Fruit fly (Drosophila melanogaster): Measurements from ENCODE around the gene CG6576.

CG6576 gene

DNA sequence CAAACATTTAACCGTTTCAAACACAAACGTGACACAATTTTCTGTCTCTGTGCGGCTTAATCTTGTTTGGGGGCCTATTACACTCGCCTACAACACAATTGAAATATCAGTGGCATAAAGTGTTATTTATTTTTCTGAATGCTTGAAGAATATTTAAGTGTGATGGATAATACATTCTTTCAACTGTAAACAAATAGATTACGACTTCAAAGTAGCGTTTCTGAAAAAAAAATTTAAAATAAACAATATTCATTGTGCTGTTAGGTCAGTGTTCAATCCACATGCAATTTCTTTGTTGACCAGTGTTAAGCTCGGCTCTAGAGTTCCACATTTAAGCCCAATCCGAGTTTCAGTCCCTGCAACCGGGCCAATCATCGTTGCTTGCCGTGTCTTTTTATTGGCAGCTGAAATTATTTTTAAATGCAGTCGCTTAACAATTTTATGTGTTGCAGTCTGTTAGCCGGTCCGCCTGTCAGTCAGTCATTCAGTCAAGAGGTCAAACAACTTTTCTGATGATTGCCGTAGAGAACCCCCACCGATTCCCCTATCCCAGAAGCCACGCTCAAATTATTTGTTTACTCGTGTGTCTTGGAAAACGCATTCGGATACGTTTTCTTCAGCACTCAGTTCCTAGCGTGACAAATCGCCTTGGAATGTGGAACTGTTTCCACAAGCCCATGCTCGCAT lies 17.4 kb downstream of the CG6576 start (continued):
- TF ChIP-seq CG8319 (GFP tag; optimal IDR thresholded peaks at IDR 0.05) (peak; percentile 13), dac (GFP tag; optimal IDR thresholded peaks at IDR 0.05) (peak; percentile 1), Ets96B (tag; optimal IDR thresholded peaks at IDR 0.05) (peak; percentile 64), Sox14 (GFP tag; optimal IDR thresholded peaks at IDR 0.05) (peak; percentile 31), cyc (GFP tag; optimal IDR thresholded peaks at IDR 0.05) (no peak), CG8632 (GFP tag; optimal IDR thresholded peaks at IDR 0.05) (peak; percentile 70), fkh (GFP tag; optimal IDR thresholded peaks at IDR 0.05) (no peak), esn (GFP tag; optimal IDR thresholded peaks at IDR 0.05) (peak; percentile 56), achi (GFP tag; optimal IDR thresholded peaks at IDR 0.05) (peak; percentile 66), acj6 (GFP tag; optimal IDR thresholded peaks at IDR 0.05) (peak; percentile 60), fd59A (GFP tag; optimal IDR thresholded peaks at IDR 0.05) (peak; percentile 66), CG16779 (tag; optimal IDR thresholded peaks at IDR 0.05) (no peak), eg (GFP tag; IDR thresholded peaks at IDR 0.05) (peak; percentile 83), CG34406 (GFP tag; optimal IDR thresholded peaks at IDR 0.05) (peak; percentile 65), Lpt (GFP tag; optimal IDR thresholded peaks at IDR 0.05) (peak; percentile 60), Hr38 (GFP tag; optimal IDR thresholded peaks at IDR 0.05) (no peak), vri (GFP tag; optimal IDR thresholded peaks at IDR 0.05) (no peak), OdsH (GFP tag; optimal IDR thresholded peaks at IDR 0.05) (peak; percentile 78), Eip93F (GFP tag; optimal IDR thresholded peaks at IDR 0.05) (no peak), topi (GFP tag; optimal IDR thresholded peaks at IDR 0.05) (peak; percentile 10), CG10669 (GFP tag; optimal IDR thresholded peaks at IDR 0.05) (peak; percentile 65), ss (GFP tag; optimal IDR thresholded peaks at IDR 0.05) (peak; percentile 47 to 63), CG32006 (GFP tag; optimal IDR thresholded peaks at IDR 0.05) (peak; percentile 76), Sox102F (GFP tag; optimal IDR thresholded peaks at IDR 0.05) (peak; percentile 28), pdm3 (GFP tag; optimal IDR thresholded peaks at IDR 0.05) (peak; percentile 72), Eip78C (GFP tag) (peak; percentile 94), CG11762 (GFP tag; optimal IDR thresholded peaks at IDR 0.05; ENCODE audit: insufficient read depth) (peak; percentile 47), net (GFP tag; optimal IDR thresholded peaks at IDR 0.05) (peak; percentile 70), lz (GFP tag; optimal IDR thresholded peaks at IDR 0.05) (peak; percentile 24), CG4318 (GFP tag; optimal IDR thresholded peaks at IDR 0.05) (peak; percentile 46), CG6808 (GFP tag; optimal IDR thresholded peaks at IDR 0.05) (peak; percentile 49), CG6163 (GFP tag; IDR thresholded peaks at IDR 0.05) (peak; percentile 74), CG3032 (tag; optimal IDR thresholded peaks at IDR 0.05) (peak; percentile 58), CG7368 (GFP tag; optimal IDR thresholded peaks at IDR 0.05) (peak; percentile 7)

DNA sequence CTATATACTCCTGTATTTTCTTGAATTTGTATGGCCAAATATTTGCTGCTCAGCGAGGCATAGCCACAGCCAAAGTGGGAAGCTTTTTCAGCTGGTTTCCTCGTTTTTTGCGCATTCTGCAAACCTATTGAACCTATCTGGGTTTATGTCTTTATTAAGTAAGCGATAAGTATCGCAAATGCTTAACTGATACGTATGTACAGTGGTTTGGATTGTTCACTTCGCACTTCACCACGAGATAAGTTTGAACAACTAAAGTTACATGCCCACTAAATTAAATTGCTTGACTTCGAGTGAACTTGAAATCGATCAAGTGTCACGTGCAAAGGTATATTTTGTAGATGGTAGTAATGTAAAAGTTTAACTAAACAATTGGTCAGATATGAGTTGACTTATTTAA lies 17.9 kb downstream of the CG6576 start:
- TF ChIP-seq vri (GFP tag; optimal IDR thresholded peaks at IDR 0.05) (peak; percentile 51), Sox14 (GFP tag; optimal IDR thresholded peaks at IDR 0.05) (no peak)

DNA sequence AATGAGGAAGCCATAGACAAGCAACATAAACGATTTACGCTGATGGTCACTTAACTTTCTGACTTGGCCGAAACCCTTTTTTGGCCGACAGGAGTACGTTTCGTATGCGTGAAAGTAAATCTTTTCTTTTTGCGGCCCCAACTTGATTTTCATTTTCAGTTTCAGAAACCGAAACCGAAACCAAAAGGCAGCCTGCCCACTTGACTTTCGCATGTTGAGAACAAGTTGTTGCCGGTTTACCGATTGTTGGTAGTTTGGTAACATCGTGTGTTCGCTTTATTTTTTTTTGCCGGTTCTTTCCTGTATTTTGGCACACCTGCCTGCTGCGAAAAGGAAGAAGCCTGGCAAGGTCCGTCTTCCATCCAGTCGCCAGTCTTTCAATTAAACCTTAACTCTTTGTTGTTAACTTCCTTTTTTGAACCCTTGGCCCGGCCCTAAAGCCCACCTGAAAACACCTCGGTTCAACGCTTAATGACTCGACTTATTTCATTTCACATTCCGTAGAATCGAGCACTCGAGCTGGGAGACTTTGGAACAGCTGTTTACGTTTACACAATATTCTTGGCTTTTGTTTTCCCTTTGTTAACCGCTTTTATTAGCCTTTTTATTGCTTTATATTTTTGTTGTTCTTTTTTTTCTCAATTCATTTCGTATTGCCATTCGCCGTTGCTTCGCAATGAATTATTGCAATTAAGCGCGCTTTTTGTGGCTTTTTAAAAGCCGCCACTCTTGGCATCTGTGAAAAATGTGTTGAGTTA lies 19.4 kb downstream of the CG6576 start:
- TF ChIP-seq CG8632 (GFP tag; optimal IDR thresholded peaks at IDR 0.05) (peak; percentile 15), acj6 (GFP tag; optimal IDR thresholded peaks at IDR 0.05) (no peak), CG10669 (GFP tag; optimal IDR thresholded peaks at IDR 0.05) (peak; percentile 11), svp (GFP tag) (peak; percentile 14), Sox102F (GFP tag; optimal IDR thresholded peaks at IDR 0.05) (no peak), ss (GFP tag; optimal IDR thresholded peaks at IDR 0.05) (peak; percentile 52 to 73), CG11294 (GFP tag; IDR thresholded peaks at IDR 0.05) (no peak), Met (GFP tag; optimal IDR thresholded peaks at IDR 0.05) (peak; percentile 27), CG6792 (GFP tag; optimal IDR thresholded peaks at IDR 0.05) (no peak), pdm3 (GFP tag; optimal IDR thresholded peaks at IDR 0.05) (no peak), Sox14 (GFP tag; optimal IDR thresholded peaks at IDR 0.05) (peak; percentile 32), CG9139 (GFP tag; optimal IDR thresholded peaks at IDR 0.05) (peak; percentile 70), vri (GFP tag; optimal IDR thresholded peaks at IDR 0.05) (peak; percentile 38), CG6854 (GFP tag; optimal IDR thresholded peaks at IDR 0.05) (peak; percentile 81), Ets21C (GFP tag; optimal IDR thresholded peaks at IDR 0.05) (no peak), CG1621 (tag; optimal IDR thresholded peaks at IDR 0.05) (peak; percentile 37), CG6808 (GFP tag; optimal IDR thresholded peaks at IDR 0.05) (peak; percentile 60), Blimp-1 (GFP tag; optimal IDR thresholded peaks at IDR 0.05) (peak; percentile 99), lz (GFP tag; optimal IDR thresholded peaks at IDR 0.05) (no peak), Eip78C (GFP tag) (peak; percentile 73)
